Fruit fly (Drosophila melanogaster): ENCODE data around the gene CG32793.

- TF ChIP-seq psq (optimal IDR thresholded peaks at IDR 0.05) (no peak), Dll (optimal IDR thresholded peaks at IDR 0.05) (no peak), EcR (GFP tag; optimal IDR thresholded peaks at IDR 0.05) (no peak), pan (optimal IDR thresholded peaks at IDR 0.05) (no peak), CG8478 (optimal IDR thresholded peaks at IDR 0.05) (no peak)
Observed at dm6 chrX:2907105-2907694, 22.4 kb upstream of the CG32793 start.

Data from whole organism.